Fruit fly (Drosophila melanogaster): Measurements from ENCODE around the gene ICA69.
A peak's percentile ranks its signal among the peaks of the same experiment; 100 is the strongest.

Gene ICA69

DNA sequence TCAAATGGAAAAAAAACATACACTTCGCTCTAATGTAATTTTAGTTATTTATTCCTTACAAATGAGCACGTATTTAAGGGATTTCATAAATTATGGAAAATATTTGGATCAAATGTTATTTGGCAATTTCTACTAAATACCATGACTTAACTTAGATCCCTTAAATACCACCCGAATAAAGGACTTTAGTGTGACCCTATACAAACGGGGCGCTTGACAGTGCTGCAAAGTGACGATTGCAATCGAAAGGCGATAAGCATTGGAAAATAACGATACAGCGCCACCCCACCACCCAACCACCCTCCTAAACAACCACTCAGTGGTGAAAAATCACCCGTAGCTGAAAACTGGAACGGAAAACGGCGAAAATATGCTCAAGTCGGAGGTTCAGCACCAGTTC lies at the start of gene ICA69:
TSS of gene ICA69 (plus strand) at position 20 of the 400 bp plus-strand sequence.
- TF ChIP-seq usp (GFP tag; optimal IDR thresholded peaks at IDR 0.05): no peak
- TF ChIP-seq EcR (GFP tag; optimal IDR thresholded peaks at IDR 0.05): no peak
- no peak for TF ChIP-seq Dll (optimal IDR thresholded peaks at IDR 0.05)

- TF ChIP-seq CG8478 (optimal IDR thresholded peaks at IDR 0.05): no peak
- TF ChIP-seq EcR (GFP tag; optimal IDR thresholded peaks at IDR 0.05): no peak
- TF ChIP-seq Dll (optimal IDR thresholded peaks at IDR 0.05): no peak
- no peak for TF ChIP-seq pan (optimal IDR thresholded peaks at IDR 0.05)
- no peak for TF ChIP-seq psq (optimal IDR thresholded peaks at IDR 0.05)
- TF ChIP-seq usp (GFP tag; optimal IDR thresholded peaks at IDR 0.05): no peak
These were observed 42.4 kb upstream of the ICA69 start, which contains the start of gene CG33285 for dm6 chr3L:21088889-21089288. CG33285 (minus strand) TSS chr3L:21088989.

DNA sequence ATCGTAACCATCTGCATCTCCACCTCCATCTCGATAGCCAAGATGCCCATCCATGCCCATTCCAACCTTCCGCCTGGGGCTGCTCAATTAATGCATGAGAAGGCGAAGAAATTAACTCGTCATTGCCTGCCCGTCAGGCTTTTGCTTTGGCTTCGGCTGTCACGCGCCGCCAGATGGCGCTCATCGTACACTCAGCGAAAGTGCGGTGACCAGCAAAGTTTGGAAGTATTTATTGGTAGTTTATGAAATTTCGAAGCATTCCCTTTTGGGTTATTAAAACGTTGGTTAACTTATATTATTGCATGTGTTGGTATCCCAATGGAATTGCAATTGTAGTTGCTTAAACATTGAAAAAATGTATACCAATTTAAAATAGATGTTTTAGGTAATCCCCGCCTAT lies 41.0 kb upstream of the ICA69 start:
- TF ChIP-seq Dll (optimal IDR thresholded peaks at IDR 0.05) (no peak), EcR (GFP tag; optimal IDR thresholded peaks at IDR 0.05) (no peak), CG8478 (optimal IDR thresholded peaks at IDR 0.05) (no peak), pan (optimal IDR thresholded peaks at IDR 0.05) (no peak), usp (GFP tag; optimal IDR thresholded peaks at IDR 0.05) (no peak), psq (optimal IDR thresholded peaks at IDR 0.05) (no peak)

DNA sequence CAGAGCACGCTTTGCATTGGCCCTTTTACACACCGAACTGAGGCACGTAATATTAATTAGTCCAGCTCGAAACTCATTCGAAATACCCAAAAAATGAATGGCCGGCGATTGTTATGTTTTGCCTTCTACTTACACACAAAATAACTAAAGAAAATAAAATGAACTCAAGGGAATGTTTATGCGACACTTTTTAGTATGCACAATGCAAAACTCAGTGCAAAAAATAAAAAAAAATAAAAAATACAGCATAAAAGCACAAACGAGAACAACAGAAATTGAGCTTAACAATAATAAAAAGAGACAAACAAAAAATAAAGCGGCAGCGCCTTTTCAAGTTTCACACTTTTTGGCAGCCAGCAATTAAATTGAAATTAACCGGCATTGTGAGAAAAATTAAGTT lies 33.9 kb upstream of the ICA69 start:
- TF ChIP-seq EcR (GFP tag; optimal IDR thresholded peaks at IDR 0.05) (no peak), CG8478 (optimal IDR thresholded peaks at IDR 0.05) (no peak), usp (GFP tag; optimal IDR thresholded peaks at IDR 0.05) (no peak), pan (optimal IDR thresholded peaks at IDR 0.05) (no peak), psq (optimal IDR thresholded peaks at IDR 0.05) (no peak), Dll (optimal IDR thresholded peaks at IDR 0.05) (no peak)

dm6 chr3L:21098602-21099001 lies 32.6 kb upstream of the ICA69 start:
- TF ChIP-seq CG8478 (optimal IDR thresholded peaks at IDR 0.05): no peak
- no peak for TF ChIP-seq EcR (GFP tag; optimal IDR thresholded peaks at IDR 0.05)
- TF ChIP-seq psq (optimal IDR thresholded peaks at IDR 0.05): no peak
- TF ChIP-seq pan (optimal IDR thresholded peaks at IDR 0.05): no peak
- no peak for TF ChIP-seq usp (GFP tag; optimal IDR thresholded peaks at IDR 0.05)
- no peak for TF ChIP-seq Dll (optimal IDR thresholded peaks at IDR 0.05)

DNA sequence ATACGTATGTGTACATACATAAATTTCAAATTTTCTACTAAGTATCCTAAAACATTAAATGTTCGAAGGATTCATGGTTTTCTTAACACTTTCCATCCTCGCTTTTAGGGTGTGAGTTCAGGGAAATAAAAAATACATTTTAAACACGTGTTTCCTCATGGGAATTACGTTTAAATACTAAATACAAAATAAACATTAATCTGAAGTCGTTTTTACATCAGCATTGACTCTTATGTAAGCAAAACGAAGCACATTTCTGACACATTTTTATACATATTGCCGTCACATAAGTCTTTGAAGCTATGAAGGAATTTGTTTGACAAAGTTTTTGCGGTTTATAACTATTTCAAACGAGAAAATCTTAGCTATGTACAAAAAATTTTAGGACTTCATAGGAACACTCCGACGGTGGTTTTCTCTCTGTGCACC lies 32.2 kb upstream of the ICA69 start:
- no peak for TF ChIP-seq CG8478 (optimal IDR thresholded peaks at IDR 0.05)
- TF ChIP-seq psq (optimal IDR thresholded peaks at IDR 0.05): no peak
- no peak for TF ChIP-seq EcR (GFP tag; optimal IDR thresholded peaks at IDR 0.05)
- no peak for TF ChIP-seq Dll (optimal IDR thresholded peaks at IDR 0.05)
- no peak for TF ChIP-seq pan (optimal IDR thresholded peaks at IDR 0.05)
- TF ChIP-seq usp (GFP tag; optimal IDR thresholded peaks at IDR 0.05): no peak

DNA sequence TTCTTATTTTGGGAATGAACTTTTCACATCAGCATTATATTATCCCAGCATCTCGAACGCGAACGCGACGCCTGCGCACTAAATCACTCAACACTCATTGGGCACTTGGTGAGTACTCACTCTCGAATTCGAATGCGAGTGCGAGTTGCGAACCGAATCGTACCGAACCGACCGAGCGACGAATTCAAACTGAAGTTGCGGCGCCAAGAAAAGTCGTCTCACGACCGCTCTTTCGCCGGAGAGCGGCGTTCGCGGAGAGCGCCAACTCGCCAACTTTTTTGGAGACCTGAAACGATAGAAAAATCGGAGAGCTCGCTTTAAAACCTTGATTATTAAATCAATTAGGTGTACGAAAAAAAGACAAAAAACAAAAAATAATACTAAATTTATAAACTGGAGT lies 31.3 kb upstream of the ICA69 start:
- TF ChIP-seq Dll (optimal IDR thresholded peaks at IDR 0.05) (peak; percentile 40), CG8478 (optimal IDR thresholded peaks at IDR 0.05) (no peak), EcR (GFP tag; optimal IDR thresholded peaks at IDR 0.05) (no peak)

- TF ChIP-seq pan (optimal IDR thresholded peaks at IDR 0.05) (no peak), Dll (optimal IDR thresholded peaks at IDR 0.05) (no peak), CG8478 (optimal IDR thresholded peaks at IDR 0.05) (no peak), usp (GFP tag; optimal IDR thresholded peaks at IDR 0.05) (no peak), psq (optimal IDR thresholded peaks at IDR 0.05) (no peak), EcR (GFP tag; optimal IDR thresholded peaks at IDR 0.05) (no peak)
These were observed 30.8 kb upstream of the ICA69 start for dm6 chr3L:21100429-21100828.

DNA sequence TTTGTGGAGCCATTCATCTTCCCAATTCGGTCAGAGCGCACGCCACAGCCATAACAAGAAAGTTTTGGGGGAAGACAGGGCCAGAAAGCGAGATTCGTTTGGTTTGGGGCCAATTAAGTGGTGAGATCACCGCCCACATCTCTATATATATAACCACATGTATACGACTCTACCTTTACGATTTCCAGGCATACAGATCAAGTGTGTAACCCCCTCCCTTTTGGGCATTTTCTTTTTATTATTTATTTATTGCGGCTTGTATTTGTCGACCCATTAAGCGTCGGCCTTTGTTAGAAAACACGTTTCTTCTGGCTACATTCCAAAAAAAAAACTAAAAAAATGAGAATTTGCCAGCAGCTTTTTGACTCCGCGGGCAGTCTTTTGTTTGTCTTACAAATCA lies 29.9 kb upstream of the ICA69 start:
- TF ChIP-seq pan (optimal IDR thresholded peaks at IDR 0.05) (no peak), psq (optimal IDR thresholded peaks at IDR 0.05) (no peak), Dll (optimal IDR thresholded peaks at IDR 0.05) (no peak), usp (GFP tag; optimal IDR thresholded peaks at IDR 0.05) (no peak), CG8478 (optimal IDR thresholded peaks at IDR 0.05) (no peak), EcR (GFP tag; optimal IDR thresholded peaks at IDR 0.05) (no peak)

DNA sequence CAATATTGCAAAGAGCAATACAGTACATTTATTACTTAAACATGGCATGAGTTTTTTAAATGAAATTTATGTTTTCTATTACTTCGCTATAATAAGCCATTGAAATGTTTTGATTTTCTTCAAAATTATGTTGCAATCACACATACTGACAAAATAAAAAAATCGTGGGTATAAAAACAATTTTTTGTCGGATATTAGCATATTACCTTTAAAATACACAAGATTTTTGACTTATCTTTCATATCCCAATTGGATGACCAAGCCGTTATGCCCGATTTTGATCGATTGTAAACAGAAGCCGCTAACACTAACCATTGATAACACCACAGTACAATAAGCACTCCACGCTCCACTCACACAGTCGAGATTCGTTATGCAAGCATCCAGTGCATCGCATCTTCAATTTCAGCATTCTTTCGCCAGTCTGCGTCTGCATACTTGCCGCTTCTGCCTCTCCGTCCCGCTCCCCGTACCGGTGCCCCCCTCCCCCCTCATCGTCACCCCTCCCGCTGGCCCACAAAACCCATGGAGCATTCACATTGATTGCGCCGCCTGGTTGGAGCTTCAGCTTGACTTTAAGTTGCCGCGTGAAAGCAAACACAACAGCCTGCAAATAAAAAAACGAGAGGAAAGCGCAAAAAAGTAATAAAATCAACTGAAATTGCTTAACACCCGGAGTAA lies 26.8 kb upstream of the ICA69 start:
- TF ChIP-seq Dll (optimal IDR thresholded peaks at IDR 0.05): no peak
- TF ChIP-seq usp (GFP tag; optimal IDR thresholded peaks at IDR 0.05): no peak
- TF ChIP-seq EcR (GFP tag; optimal IDR thresholded peaks at IDR 0.05): peak in 1 of 2 experiments; percentile 27
- no peak for TF ChIP-seq CG8478 (optimal IDR thresholded peaks at IDR 0.05)

- TF ChIP-seq pan (optimal IDR thresholded peaks at IDR 0.05) (no peak), EcR (GFP tag; optimal IDR thresholded peaks at IDR 0.05) (no peak), CG8478 (optimal IDR thresholded peaks at IDR 0.05) (no peak), Dll (optimal IDR thresholded peaks at IDR 0.05) (no peak), psq (optimal IDR thresholded peaks at IDR 0.05) (no peak), usp (GFP tag; optimal IDR thresholded peaks at IDR 0.05) (no peak)
These were observed 24.4 kb upstream of the ICA69 start for dm6 chr3L:21106883-21107282.

- TF ChIP-seq CG8478 (optimal IDR thresholded peaks at IDR 0.05) (no peak), usp (GFP tag; optimal IDR thresholded peaks at IDR 0.05) (no peak)
These were observed 22.8 kb upstream of the ICA69 start for dm6 chr3L:21108454-21108853.

dm6 chr3L:21113061-21113460 lies 18.2 kb upstream of the ICA69 start:
- TF ChIP-seq CG8478 (optimal IDR thresholded peaks at IDR 0.05) (no peak), usp (GFP tag; optimal IDR thresholded peaks at IDR 0.05) (no peak), EcR (GFP tag; optimal IDR thresholded peaks at IDR 0.05) (no peak), pan (optimal IDR thresholded peaks at IDR 0.05) (no peak), psq (optimal IDR thresholded peaks at IDR 0.05) (no peak), Dll (optimal IDR thresholded peaks at IDR 0.05) (no peak)
